Fruit fly (Drosophila melanogaster): ENCODE measurements around the gene CG42342.

Gene CG42342

DNA sequence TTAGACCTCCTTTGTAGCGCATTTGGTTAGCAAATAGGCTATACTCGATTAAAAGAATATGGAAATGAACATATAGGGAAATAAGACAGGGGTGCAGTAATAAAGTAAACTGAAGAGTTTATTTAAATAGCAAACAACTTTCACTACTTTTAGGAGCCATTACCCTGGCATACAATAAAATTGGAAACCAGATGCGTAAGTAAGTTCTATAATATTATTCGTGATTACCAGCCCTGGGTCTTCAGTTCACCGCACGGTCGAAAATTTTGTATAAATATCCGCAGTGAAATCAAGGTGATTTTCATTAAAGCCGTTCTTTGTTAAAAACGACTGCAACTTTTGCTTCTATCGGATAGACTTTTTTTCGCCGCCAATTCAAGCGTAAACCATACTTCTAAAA, 112.4 kb downstream of the CG42342 start, which contains the start of gene CG17562:
CG17562 (plus strand) TSS at position 301 of the 400 bp plus-strand sequence.
- TF ChIP-seq usp (GFP tag; optimal IDR thresholded peaks at IDR 0.05): no peak
- TF ChIP-seq pan (optimal IDR thresholded peaks at IDR 0.05): no peak
- TF ChIP-seq EcR (GFP tag; optimal IDR thresholded peaks at IDR 0.05): no peak
- no peak for TF ChIP-seq CG8478 (optimal IDR thresholded peaks at IDR 0.05)
- TF ChIP-seq Dll (optimal IDR thresholded peaks at IDR 0.05): no peak
- TF ChIP-seq psq (optimal IDR thresholded peaks at IDR 0.05): no peak

DNA sequence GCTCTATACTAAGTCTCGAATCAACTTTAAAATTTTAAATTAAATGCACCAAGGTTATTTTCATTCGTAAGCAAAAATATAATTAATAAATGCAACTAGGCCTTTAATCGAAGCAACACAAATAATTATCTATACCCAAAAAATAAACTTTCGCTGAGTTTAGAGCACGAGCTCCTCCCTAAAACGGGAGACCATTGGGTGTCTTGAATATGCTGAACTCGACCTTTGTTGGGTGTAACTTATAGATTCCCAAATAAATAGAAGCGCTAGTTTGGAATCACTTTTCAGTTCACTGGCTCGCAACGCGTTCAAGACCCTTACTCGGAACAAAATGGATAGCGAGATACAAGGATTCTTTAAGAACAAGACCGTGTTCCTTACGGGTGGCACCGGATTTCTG, 115.1 kb downstream of the CG42342 start, which contains the start of gene CG17560:
CG17560 (plus strand) TSS at position 301 of the 400 bp plus-strand sequence.
- TF ChIP-seq EcR (GFP tag; optimal IDR thresholded peaks at IDR 0.05): no peak

DNA sequence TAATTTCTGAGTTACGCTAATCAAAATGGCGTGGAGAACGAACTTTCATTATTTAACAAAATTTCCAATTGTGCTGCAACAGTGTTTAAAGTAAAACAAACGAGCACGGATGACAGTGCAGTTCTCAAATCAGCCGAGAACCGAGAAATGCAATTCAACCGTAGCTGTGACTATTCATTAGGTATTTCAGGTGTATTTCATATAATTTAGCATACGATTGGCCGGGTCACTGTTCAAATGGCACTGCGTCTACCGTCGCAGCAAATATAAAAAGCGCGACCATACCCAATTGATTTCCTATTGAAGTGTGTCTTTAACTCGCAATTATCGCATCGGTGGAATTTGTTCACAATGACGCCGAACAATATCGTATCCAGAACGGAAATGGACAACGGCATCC, 117.9 kb downstream of the CG42342 start, which contains the start of gene CG14893:
CG14893 (plus strand) TSS at position 301 of the 400 bp plus-strand sequence.
- TF ChIP-seq usp (GFP tag; optimal IDR thresholded peaks at IDR 0.05): no peak
- no peak for TF ChIP-seq psq (optimal IDR thresholded peaks at IDR 0.05)
- TF ChIP-seq pan (optimal IDR thresholded peaks at IDR 0.05): no peak
- no peak for TF ChIP-seq Dll (optimal IDR thresholded peaks at IDR 0.05)
- no peak for TF ChIP-seq CG8478 (optimal IDR thresholded peaks at IDR 0.05)
- no peak for TF ChIP-seq EcR (GFP tag; optimal IDR thresholded peaks at IDR 0.05)
